Worm (Caenorhabditis elegans): Measurements from ENCODE around the gene C02F12.8.

DNA sequence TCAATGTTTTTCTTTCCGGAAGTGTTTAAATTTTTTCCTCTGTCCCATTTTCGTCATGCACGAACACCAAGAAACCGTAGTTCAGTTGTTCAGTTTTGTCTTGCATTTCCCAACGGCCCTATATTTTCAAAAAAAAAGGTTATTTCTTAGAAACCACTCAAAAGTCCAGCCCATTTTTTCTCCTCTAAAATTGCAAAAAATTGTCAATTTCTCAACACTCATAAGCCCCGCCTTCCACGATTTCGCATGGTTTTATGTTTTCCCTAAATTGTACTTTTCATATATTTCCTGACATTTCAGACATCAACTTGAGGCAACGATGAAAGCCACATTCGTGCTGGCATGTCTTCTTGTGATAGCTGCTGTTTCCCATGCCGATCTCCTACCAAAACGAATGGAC lies 34.2 kb upstream of the C02F12.8 start, which contains the start of gene nlp-1:
- TF ChIP-seq ztf-23 (GFP tag; IDR thresholded peaks at IDR 0.05) (no peak), flt-1 (GFP tag; IDR thresholded peaks at IDR 0.05) (no peak), klf-2 (GFP tag; conservative IDR thresholded peaks at IDR 0.05) (no peak), med-1 (GFP tag; optimal IDR thresholded peaks at IDR 0.05; ENCODE audit: insufficient read depth) (no peak), cog-1 (tag; optimal IDR thresholded peaks at IDR 0.05) (no peak)
